Fruit fly (Drosophila melanogaster) whole organism, embryonic: ENCODE measurements around the gene CG13096.

ENCODE experiments used
- Antp ChIP-seq: fragments of 200-800 bp; sonication (Bioruptor generic); optimal IDR thresholded peaks from 3 replicates; lab custom pipeline; 2016; ENCODE audit warnings: missing biosample characterization, missing genetic modification characterization
- C15 ChIP-seq: fragments of 200-800 bp; sonication (Bioruptor generic); IDR thresholded peaks from 3 replicates; pipeline ENCODE4 v1.3.6; 2022; ENCODE audit warnings: missing biosample characterization, missing genetic modification characterization
- CG15514 ChIP-seq: fragments of 200-800 bp; sonication (Bioruptor generic); optimal IDR thresholded peaks from 3 replicates; lab custom pipeline; 2017; ENCODE audit warnings: missing biosample characterization, missing genetic modification characterization, mild to moderate bottlenecking, moderate library complexity, missing genetic modification reagents
- CG18599 ChIP-seq: fragments of 200-800 bp; sonication (Bioruptor generic); optimal IDR thresholded peaks from 3 replicates; lab custom pipeline; 2017; ENCODE audit warnings: missing biosample characterization, missing genetic modification characterization, mild to moderate bottlenecking, moderate library complexity, missing genetic modification reagents
- CG5245 ChIP-seq: fragments of 200-800 bp; sonication (Bioruptor generic); optimal IDR thresholded peaks from 3 replicates; lab custom pipeline; 2016; ENCODE audit warnings: missing biosample characterization, missing genetic modification characterization
- Dip2 ChIP-seq: fragments of 200-800 bp; sonication (Bioruptor generic); IDR thresholded peaks from 2 replicates; pipeline ENCODE4 v1.3.6; 2022; ENCODE audit warnings: missing biosample characterization, missing genetic modification characterization
- Hsf ChIP-seq: fragments of 200-800 bp; sonication (Bioruptor generic); optimal IDR thresholded peaks from 3 replicates; lab custom pipeline; 2016; ENCODE audit warnings: missing biosample characterization, missing genetic modification characterization
- Mrtf ChIP-seq: fragments of 200-800 bp; sonication (Bioruptor generic); IDR thresholded peaks from 3 replicates; pipeline ENCODE4 v1.3.6; 2022; ENCODE audit warnings: missing biosample characterization, missing genetic modification characterization
- Nf-YB ChIP-seq: fragments of 200-800 bp; sonication (Bioruptor generic); optimal IDR thresholded peaks from 3 replicates; lab custom pipeline; 2019; ENCODE audit warnings: missing biosample characterization, mild to moderate bottlenecking, missing genetic modification characterization, moderate library complexity
- cato ChIP-seq: fragments of 200-800 bp; sonication (Bioruptor generic); optimal IDR thresholded peaks from 2 replicates; lab custom pipeline; 2016; ENCODE audit warnings: missing biosample characterization, missing genetic modification characterization, borderline replicate concordance
- h ChIP-seq: fragments of >200 bp; optimal IDR thresholded peaks from 2 replicates; lab custom pipeline; 2017
- klu ChIP-seq: fragments of 200-800 bp; sonication (Bioruptor generic); IDR thresholded peaks from 2 replicates; pipeline ENCODE4 v1.3.6; 2022; ENCODE audit warnings: missing biosample characterization, missing genetic modification characterization
- psq ChIP-seq: fragments of 200-800 bp; sonication (Bioruptor generic); optimal IDR thresholded peaks from 2 replicates; lab custom pipeline; 2017; ENCODE audit warnings: missing biosample characterization, missing genetic modification characterization
- tll ChIP-seq, 2 experiments: fragments of 200-800 bp in 1 of 2; fragments of >200 bp in 1 of 2; sonication (Bioruptor generic) in 1 of 2; optimal IDR thresholded peaks; 2 replicates each; lab custom pipeline; 2017 to 2019; ENCODE audit warnings: missing biosample characterization in 2 of 2, missing genetic modification characterization in 2 of 2, mild to moderate bottlenecking in 1 of 2, moderate library complexity in 1 of 2

- TF ChIP-seq tll (GFP tag; optimal IDR thresholded peaks at IDR 0.05; lab: Kevin White, UChicago) (no peak), psq (no peak), CG18599 (GFP tag; lab: Kevin White, UChicago) (no peak), Mrtf (GFP tag; lab: Robert Waterston, UW) (no peak), Nf-YB (GFP tag; lab: Kevin White, UChicago) (peak; percentile 60), C15 (no peak), h (lab: Kevin White, UChicago) (no peak), CG15514 (GFP tag; lab: Kevin White, UChicago) (peak; percentile 91), Dip2 (GFP tag; lab: Robert Waterston, UW) (no peak), cato (GFP tag; lab: Kevin White, UChicago) (no peak), Antp (GFP tag; lab: Kevin White, UChicago) (peak; percentile 18), klu (GFP tag; lab: Robert Waterston, UW) (no peak), Hsf (GFP tag; lab: Kevin White, UChicago) (peak; percentile 11), CG5245 (GFP tag; lab: Kevin White, UChicago) (no peak)
These were observed at the start of gene CG13096 for dm6 chr2L:8511723-8512122.
